Worm (Caenorhabditis elegans) whole organism, mixed stage, embryonic: ENCODE measurements around the gene F53C3.6.

ENCODE experiments used
- blmp-1 ChIP-seq: fragments of 150-350 bp; optimal IDR thresholded peaks from 2 replicates; lab custom pipeline; 2014; ENCODE audit warnings: missing biosample characterization, missing genetic modification characterization
- ceh-39 ChIP-seq: fragments of 150-350 bp; optimal IDR thresholded peaks from 2 replicates; lab custom pipeline; 2014; ENCODE audit warnings: missing biosample characterization, missing genetic modification characterization
- ceh-43 ChIP-seq: fragments of 200-800 bp; sonication (Bioruptor generic); optimal IDR thresholded peaks from 2 replicates; lab custom pipeline; 2018; ENCODE audit warnings: mild to moderate bottlenecking, missing genetic modification characterization, moderate library complexity, missing compliant biosample characterization
- ceh-83 ChIP-seq: fragments of 200-800 bp; sonication (Bioruptor generic); optimal IDR thresholded peaks from 2 replicates; lab custom pipeline; 2018; ENCODE audit warnings: mild to moderate bottlenecking, missing genetic modification characterization, missing compliant biosample characterization
- ces-1 ChIP-seq: fragments of 150-350 bp; optimal IDR thresholded peaks from 2 replicates; lab custom pipeline; 2014; ENCODE audit warnings: missing biosample characterization, missing genetic modification reagents, missing genetic modification characterization
- hlh-1 ChIP-seq: fragments of 150-350 bp; optimal IDR thresholded peaks from 2 replicates; lab custom pipeline; 2014; ENCODE audit warnings: missing biosample characterization, missing genetic modification reagents, missing genetic modification characterization
- lin-13 ChIP-seq: fragments of 150-350 bp; optimal IDR thresholded peaks from 2 replicates; lab custom pipeline; 2014; ENCODE audit warnings: missing biosample characterization, missing genetic modification characterization
- mab-5 ChIP-seq: fragments of 150-350 bp; optimal IDR thresholded peaks from 2 replicates; lab custom pipeline; 2014; ENCODE audit warnings: missing biosample characterization, missing genetic modification characterization
- mep-1 ChIP-seq: fragments of 150-350 bp; optimal IDR thresholded peaks from 2 replicates; lab custom pipeline; 2017; ENCODE audit warnings: missing biosample characterization, missing genetic modification reagents, missing genetic modification characterization, inconsistent platforms
- nhr-28 ChIP-seq: fragments of 150-350 bp; optimal IDR thresholded peaks from 2 replicates; lab custom pipeline; 2014; ENCODE audit warnings: missing biosample characterization, missing genetic modification characterization
- nhr-76 ChIP-seq: sonication (generic microtip); optimal IDR thresholded peaks from 2 replicates; lab custom pipeline; 2017; ENCODE audit warnings: missing biosample characterization, missing genetic modification characterization
- pha-4 ChIP-seq: fragments of 150-350 bp; optimal IDR thresholded peaks from 2 replicates; lab custom pipeline; 2018; ENCODE audit warnings: missing biosample characterization, missing genetic modification reagents, missing genetic modification characterization
- snpc-4 ChIP-seq: fragments of 150-350 bp; optimal IDR thresholded peaks from 2 replicates; lab custom pipeline; 2014; ENCODE audit warnings: missing biosample characterization, missing genetic modification characterization
- unc-62 ChIP-seq: fragments of 150-350 bp; optimal IDR thresholded peaks from 2 replicates; lab custom pipeline; 2014; ENCODE audit warnings: missing biosample characterization, missing genetic modification reagents, missing genetic modification characterization

- peak; percentile 9 for TF ChIP-seq ces-1 (GFP tag; lab: Kevin White, UChicago)
- no peak for TF ChIP-seq hlh-1 (tag; lab: Kevin White, UChicago)
- no peak for TF ChIP-seq mep-1 (tag; lab: Kevin White, UChicago)
- TF ChIP-seq pha-4 (tag; lab: Kevin White, UChicago): no peak
- TF ChIP-seq unc-62 (GFP tag; lab: Kevin White, UChicago): no peak
- TF ChIP-seq lin-13 (tag; lab: Kevin White, UChicago): no peak
- no peak for TF ChIP-seq ceh-39
- no peak for TF ChIP-seq mab-5 (tag; lab: Kevin White, UChicago)
- TF ChIP-seq nhr-76 (tag; lab: Kevin White, UChicago): no peak
- no peak for TF ChIP-seq ceh-83 (GFP tag; lab: Kevin White, UChicago)
- no peak for TF ChIP-seq blmp-1 (tag; lab: Kevin White, UChicago)
- TF ChIP-seq nhr-28: no peak
- no peak for TF ChIP-seq snpc-4 (tag; lab: Kevin White, UChicago)
- TF ChIP-seq ceh-43 (GFP tag; lab: Kevin White, UChicago): no peak
Measured at ce11 chrII:3948507-3948906, 50.6 kb downstream of the F53C3.6 start.
